Fruit fly (Drosophila melanogaster): Measurements from ENCODE around the gene CG33688.

Gene CG33688

dm6 chr3L:16167723-16168386, 31.2 kb upstream of the CG33688 start (continued):
- TF ChIP-seq CG17912 (GFP tag; optimal IDR thresholded peaks at IDR 0.05) (no peak), ERR (GFP tag; optimal IDR thresholded peaks at IDR 0.05) (no peak), slp2 (GFP tag; optimal IDR thresholded peaks at IDR 0.05) (no peak), pum (GFP tag; optimal IDR thresholded peaks at IDR 0.05) (no peak), dmrt11E (tag; optimal IDR thresholded peaks at IDR 0.05) (no peak), CG11085 (GFP tag; IDR thresholded peaks at IDR 0.05) (no peak), Fer3 (tag; optimal IDR thresholded peaks at IDR 0.05) (no peak), nom (GFP tag; optimal IDR thresholded peaks at IDR 0.05) (peak; percentile 0), Med (GFP tag) (peak; percentile 48), CG11504 (tag; optimal IDR thresholded peaks at IDR 0.05) (peak; percentile 3), oc (tag; optimal IDR thresholded peaks at IDR 0.05) (no peak), CG1233 (GFP tag; optimal IDR thresholded peaks at IDR 0.05) (no peak), cwo (GFP tag; optimal IDR thresholded peaks at IDR 0.05) (no peak), B-H1 (GFP tag; IDR thresholded peaks at IDR 0.05) (no peak), CG18476 (GFP tag; optimal IDR thresholded peaks at IDR 0.05) (no peak)

- TF ChIP-seq Fer1 (GFP tag; optimal IDR thresholded peaks at IDR 0.05), result no peak
- TF ChIP-seq sisA (GFP tag; IDR thresholded peaks at IDR 0.05), result no peak
- TF ChIP-seq CG17361 (GFP tag; IDR thresholded peaks at IDR 0.05), result 0 out of 3 replicates have a peak, but pooled peaks have one; percentile 19
- TF ChIP-seq fd3F (GFP tag; optimal IDR thresholded peaks at IDR 0.05), result no peak
- peak; percentile 27 for TF ChIP-seq CG18262 (tag; optimal IDR thresholded peaks at IDR 0.05)
- TF ChIP-seq HLH4C (GFP tag; IDR thresholded peaks at IDR 0.05; ENCODE audit: partially characterized antibody), result no peak
- TF ChIP-seq ATbp (GFP tag; optimal IDR thresholded peaks at IDR 0.05), result peak; percentile 1
- no peak for TF ChIP-seq CG12219 (GFP tag; optimal IDR thresholded peaks at IDR 0.05)
- no peak for TF ChIP-seq nau (GFP tag; optimal IDR thresholded peaks at IDR 0.05)
- no peak for TF ChIP-seq ab (GFP tag; optimal IDR thresholded peaks at IDR 0.05)
- TF ChIP-seq CG31224 (GFP tag; IDR thresholded peaks at IDR 0.05), result no peak
- no peak for TF ChIP-seq grau (tag; optimal IDR thresholded peaks at IDR 0.05)
- TF ChIP-seq bsh (GFP tag; optimal IDR thresholded peaks at IDR 0.05), result peak in 1 of 2 experiments; percentile 10
- no peak for TF ChIP-seq Nf-YC (tag; optimal IDR thresholded peaks at IDR 0.05)
- TF ChIP-seq pros (GFP tag; optimal IDR thresholded peaks at IDR 0.05), result no peak
- TF ChIP-seq Asciz (GFP tag; optimal IDR thresholded peaks at IDR 0.05), result peak; percentile 19
- no peak for TF ChIP-seq nom (GFP tag; optimal IDR thresholded peaks at IDR 0.05)
- TF ChIP-seq CG9817 (tag; optimal IDR thresholded peaks at IDR 0.05), result no peak
- TF ChIP-seq CG2712 (tag; optimal IDR thresholded peaks at IDR 0.05), result peak; percentile 15
- TF ChIP-seq ewg (GFP tag; optimal IDR thresholded peaks at IDR 0.05), result no peak
- TF ChIP-seq CG11456 (GFP tag; IDR thresholded peaks at IDR 0.05), result 0 out of 3 replicates have a peak, but pooled peaks have one; percentile 25
- no peak for TF ChIP-seq CG13424 (tag; optimal IDR thresholded peaks at IDR 0.05)
- TF ChIP-seq CG13624 (GFP tag; optimal IDR thresholded peaks at IDR 0.05), result no peak
- TF ChIP-seq Hmx (GFP tag; optimal IDR thresholded peaks at IDR 0.05), result no peak
- peak; percentile 50 for TF ChIP-seq Med (GFP tag)
- 0 out of 2 replicates have a peak, but pooled peaks have one; percentile 13 for TF ChIP-seq sob (GFP tag; IDR thresholded peaks at IDR 0.05)
- TF ChIP-seq Lim3 (GFP tag; IDR thresholded peaks at IDR 0.05), result no peak
- no peak for TF ChIP-seq MBD-R2 (GFP tag; IDR thresholded peaks at IDR 0.05)
- no peak for TF ChIP-seq Hmr (GFP tag; optimal IDR thresholded peaks at IDR 0.05)
- no peak for TF ChIP-seq tap (tag; optimal IDR thresholded peaks at IDR 0.05)
- no peak for TF ChIP-seq CG10209 (GFP tag; optimal IDR thresholded peaks at IDR 0.05)
- no peak for TF ChIP-seq Hsf (GFP tag; optimal IDR thresholded peaks at IDR 0.05)
- no peak for TF ChIP-seq CG10431 (GFP tag; optimal IDR thresholded peaks at IDR 0.05)
- TF ChIP-seq fru (optimal IDR thresholded peaks at IDR 0.05), result no peak
- peak; percentile 13 for TF ChIP-seq CG11504 (tag; optimal IDR thresholded peaks at IDR 0.05)
Observed at dm6 chr3L:16168503-16169189, 30.4 kb upstream of the CG33688 start.

Data from whole organism, embryonic.